Worm (Caenorhabditis elegans): ENCODE data around the gene C18A11.4.

- TF ChIP-seq W03F9.2 (tag; optimal IDR thresholded peaks at IDR 0.05) (no peak), him-1 (tag; optimal IDR thresholded peaks at IDR 0.05) (no peak), dao-5 (tag; optimal IDR thresholded peaks at IDR 0.05) (no peak)
Observed at ce11 chrX:8083919-8084318, 38.6 kb downstream of the C18A11.4 start, which contains the start of gene K07E3.4.
